In genomic region chrX:17686179-17686578, dm6 we compare ENCODE assay signal across 3 fruit fly cellular contexts.
TF ChIP-seq lines count a peak whose summit lies in the region.

No protein-coding gene starts in this region.

- TF ChIP-seq CTCF in whole organism, embryonic (GFP tag; optimal IDR thresholded peaks at IDR 0.05; lab: Kevin White, UChicago): no peak

TF ChIP-seq in whole organism, embryonic, 481 proteins besides CTCF, POLR2A, EP300 and RAD21 (continues in another document):
- no peak for TF ChIP-seq pan (optimal IDR thresholded peaks at IDR 0.05; lab: Kevin White, UChicago)
- no peak for TF ChIP-seq pan (GFP tag; optimal IDR thresholded peaks at IDR 0.05 in 1 of 2, IDR thresholded peaks at IDR 0.05 in 1 of 2)
- peak; percentile 14 for TF ChIP-seq grau (tag; optimal IDR thresholded peaks at IDR 0.05; lab: Kevin White, UChicago)
- no peak for TF ChIP-seq pros (GFP tag; optimal IDR thresholded peaks at IDR 0.05; lab: Kevin White, UChicago)
- peak; percentile 37; the same call in 1 of the 2 replicates for TF ChIP-seq Drgx (GFP tag; IDR thresholded peaks at IDR 0.05; lab: Robert Waterston, UW)
- TF ChIP-seq gro (GFP tag; optimal IDR thresholded peaks at IDR 0.05; lab: Kevin White, UChicago): no peak
- TF ChIP-seq mam (GFP tag; optimal IDR thresholded peaks at IDR 0.05; lab: Kevin White, UChicago): no peak
- TF ChIP-seq CG16813 (GFP tag; IDR thresholded peaks at IDR 0.05; lab: Robert Waterston, UW; ENCODE audit: partially characterized antibody): no peak
- no peak for TF ChIP-seq CG10959 (GFP tag; IDR thresholded peaks at IDR 0.05; lab: Robert Waterston, UW)
- TF ChIP-seq sqz (GFP tag; optimal IDR thresholded peaks at IDR 0.05; lab: Kevin White, UChicago): no peak
- no peak for TF ChIP-seq nerfin-2 (GFP tag; IDR thresholded peaks at IDR 0.05; lab: Robert Waterston, UW; ENCODE audit: partially characterized antibody)
- no peak for TF ChIP-seq sc (optimal IDR thresholded peaks at IDR 0.05; lab: Kevin White, UChicago)
- TF ChIP-seq sc (GFP tag; optimal IDR thresholded peaks at IDR 0.05; lab: Kevin White, UChicago): no peak
- peak; percentile 18 for TF ChIP-seq CG11504 (tag; optimal IDR thresholded peaks at IDR 0.05; lab: Kevin White, UChicago)
- TF ChIP-seq Scr (GFP tag; IDR thresholded peaks at IDR 0.05; lab: Robert Waterston, UW; ENCODE audit: partially characterized antibody): no peak
- TF ChIP-seq lmd (GFP tag; IDR thresholded peaks at IDR 0.05; lab: Robert Waterston, UW): no peak
- TF ChIP-seq PHDP (tag; optimal IDR thresholded peaks at IDR 0.05; lab: Kevin White, UChicago): no peak
- no peak for TF ChIP-seq CG12299 (tag; optimal IDR thresholded peaks at IDR 0.05; lab: Kevin White, UChicago)
- TF ChIP-seq phol (tag; optimal IDR thresholded peaks at IDR 0.05; lab: Kevin White, UChicago): no peak
- peak; percentile 0 for TF ChIP-seq nom (GFP tag; optimal IDR thresholded peaks at IDR 0.05; lab: Kevin White, UChicago)
- no peak for TF ChIP-seq Antp (GFP tag; optimal IDR thresholded peaks at IDR 0.05; lab: Kevin White, UChicago)
- TF ChIP-seq CG2202 (tag; optimal IDR thresholded peaks at IDR 0.05; lab: Kevin White, UChicago): no peak
- no peak for TF ChIP-seq cg (GFP tag; optimal IDR thresholded peaks at IDR 0.05; lab: Kevin White, UChicago)
- no peak for TF ChIP-seq hb (GFP tag; IDR thresholded peaks at IDR 0.05; lab: Robert Waterston, UW; ENCODE audit: partially characterized antibody)
- TF ChIP-seq vfl (GFP tag; optimal IDR thresholded peaks at IDR 0.05; lab: Kevin White, UChicago): no peak
- TF ChIP-seq cas (GFP tag; IDR thresholded peaks at IDR 0.05; lab: Robert Waterston, UW): no peak
- TF ChIP-seq repo (GFP tag; optimal IDR thresholded peaks at IDR 0.05; lab: Kevin White, UChicago): no peak
- peak; percentile 16 for TF ChIP-seq dmrt99B (tag; optimal IDR thresholded peaks at IDR 0.05; lab: Kevin White, UChicago)
- no peak for TF ChIP-seq Doc2 (GFP tag; IDR thresholded peaks at IDR 0.05; lab: Robert Waterston, UW)
- TF ChIP-seq Sox100B (GFP tag; optimal IDR thresholded peaks at IDR 0.05; lab: Kevin White, UChicago): peak; percentile 31
- TF ChIP-seq CkIIα-i1 (GFP tag; IDR thresholded peaks at IDR 0.05; lab: Robert Waterston, UW): no peak

TF ChIP-seq in whole organism, prepupa, 60 proteins besides CTCF, POLR2A, EP300 and RAD21 (continues in another document):
- TF ChIP-seq Eip78C (GFP tag; lab: Kevin White, UChicago) (peak; percentile 82), eg (GFP tag; IDR thresholded peaks at IDR 0.05; lab: Robert Waterston, UW) (0 out of 3 replicates have a peak, but pooled peaks have one; percentile 33), CG34406 (GFP tag; optimal IDR thresholded peaks at IDR 0.05; lab: Kevin White, UChicago) (no peak), CG6163 (GFP tag; IDR thresholded peaks at IDR 0.05; lab: Robert Waterston, UW) (no peak), topi (GFP tag; optimal IDR thresholded peaks at IDR 0.05; lab: Kevin White, UChicago) (no peak), CG6792 (GFP tag; optimal IDR thresholded peaks at IDR 0.05; lab: Kevin White, UChicago) (no peak), Hr38 (GFP tag; optimal IDR thresholded peaks at IDR 0.05; lab: Kevin White, UChicago) (no peak), cyc (GFP tag; optimal IDR thresholded peaks at IDR 0.05; lab: Kevin White, UChicago) (no peak), CG8319 (GFP tag; optimal IDR thresholded peaks at IDR 0.05; lab: Kevin White, UChicago) (no peak), CG9139 (GFP tag; optimal IDR thresholded peaks at IDR 0.05; lab: Kevin White, UChicago) (no peak), esn (GFP tag; optimal IDR thresholded peaks at IDR 0.05; lab: Kevin White, UChicago) (no peak), CG11294 (GFP tag; IDR thresholded peaks at IDR 0.05; lab: Robert Waterston, UW) (no peak), svp (GFP tag; lab: Kevin White, UChicago) (peak; percentile 55), CG6276 (GFP tag; optimal IDR thresholded peaks at IDR 0.05; lab: Kevin White, UChicago) (peak; percentile 66), Met (GFP tag; optimal IDR thresholded peaks at IDR 0.05; lab: Kevin White, UChicago) (no peak), fkh (GFP tag; optimal IDR thresholded peaks at IDR 0.05; lab: Kevin White, UChicago) (no peak), CG10669 (GFP tag; optimal IDR thresholded peaks at IDR 0.05; lab: Kevin White, UChicago) (peak; percentile 41), Sox15 (GFP tag; optimal IDR thresholded peaks at IDR 0.05; lab: Kevin White, UChicago) (no peak), fd59A (GFP tag; optimal IDR thresholded peaks at IDR 0.05; lab: Kevin White, UChicago) (peak; percentile 27), CG15336 (GFP tag; IDR thresholded peaks at IDR 0.05; lab: Robert Waterston, UW) (0 out of 2 replicates have a peak, but pooled peaks have one; percentile 17), achi (GFP tag; optimal IDR thresholded peaks at IDR 0.05; lab: Kevin White, UChicago) (no peak), spab (GFP tag; optimal IDR thresholded peaks at IDR 0.05; lab: Kevin White, UChicago) (peak; percentile 21), Gug (GFP tag; IDR thresholded peaks at IDR 0.05; lab: Robert Waterston, UW) (0 out of 2 replicates have a peak, but pooled peaks have one; percentile 14), CG32006 (GFP tag; optimal IDR thresholded peaks at IDR 0.05; lab: Kevin White, UChicago) (peak; percentile 60), ss (GFP tag; optimal IDR thresholded peaks at IDR 0.05; lab: Kevin White, UChicago) (peak; percentile 14 to 53), Sox102F (GFP tag; optimal IDR thresholded peaks at IDR 0.05; lab: Kevin White, UChicago) (no peak), Sox14 (GFP tag; optimal IDR thresholded peaks at IDR 0.05; lab: Kevin White, UChicago) (no peak), Ets96B (tag; optimal IDR thresholded peaks at IDR 0.05; lab: Kevin White, UChicago) (peak; percentile 26), CG6854 (GFP tag; optimal IDR thresholded peaks at IDR 0.05; lab: Kevin White, UChicago) (no peak), Lpt (GFP tag; optimal IDR thresholded peaks at IDR 0.05; lab: Kevin White, UChicago) (no peak), dsx (GFP tag; optimal IDR thresholded peaks at IDR 0.05; lab: Kevin White, UChicago; ENCODE audit: poor library complexity, severe bottlenecking) (peak; percentile 22), salr (GFP tag; optimal IDR thresholded peaks at IDR 0.05; lab: Kevin White, UChicago) (peak in 1 of 2 experiments; percentile 16), CG7368 (GFP tag; optimal IDR thresholded peaks at IDR 0.05; lab: Kevin White, UChicago) (no peak)

TF ChIP-seq in whole organism, pupa, 21 proteins besides CTCF, POLR2A, EP300 and RAD21:
- peak; percentile 16 for TF ChIP-seq CG9948 (tag; optimal IDR thresholded peaks at IDR 0.05; lab: Kevin White, UChicago)
- peak; percentile 74 for TF ChIP-seq CG14655 (GFP tag; optimal IDR thresholded peaks at IDR 0.05; lab: Kevin White, UChicago)
- TF ChIP-seq CG34367 (tag; optimal IDR thresholded peaks at IDR 0.05; lab: Kevin White, UChicago): no peak
- TF ChIP-seq CG32121 (GFP tag; IDR thresholded peaks at IDR 0.05; lab: Robert Waterston, UW): no peak
- TF ChIP-seq CG13204 (GFP tag; optimal IDR thresholded peaks at IDR 0.05; lab: Kevin White, UChicago): no peak
- no peak for TF ChIP-seq D1 (tag; optimal IDR thresholded peaks at IDR 0.05; lab: Kevin White, UChicago)
- TF ChIP-seq CG8301 (tag; optimal IDR thresholded peaks at IDR 0.05; lab: Kevin White, UChicago): peak; percentile 53
- peak; percentile 0 for TF ChIP-seq CG17806 (tag; optimal IDR thresholded peaks at IDR 0.05; lab: Kevin White, UChicago)
- TF ChIP-seq rn (GFP tag; IDR thresholded peaks at IDR 0.05; lab: Robert Waterston, UW): no peak
- TF ChIP-seq gl (tag; optimal IDR thresholded peaks at IDR 0.05; lab: Kevin White, UChicago): no peak
- no peak for TF ChIP-seq Snoo (tag; optimal IDR thresholded peaks at IDR 0.05; lab: Kevin White, UChicago)
- TF ChIP-seq Pif1A (GFP tag; optimal IDR thresholded peaks at IDR 0.05; lab: Kevin White, UChicago): no peak
- TF ChIP-seq fd96Ca (GFP tag; IDR thresholded peaks at IDR 0.05; lab: Robert Waterston, UW): no peak
- TF ChIP-seq EcR (GFP tag; optimal IDR thresholded peaks at IDR 0.05; lab: Kevin White, UChicago): no peak
- TF ChIP-seq CG10348 (GFP tag; IDR thresholded peaks at IDR 0.05; lab: Robert Waterston, UW): no peak
- no peak for TF ChIP-seq CG12605 (GFP tag; IDR thresholded peaks at IDR 0.05; lab: Robert Waterston, UW)
- TF ChIP-seq CG8159 (tag; optimal IDR thresholded peaks at IDR 0.05; lab: Kevin White, UChicago): peak; percentile 55
- TF ChIP-seq Pif1B (GFP tag; optimal IDR thresholded peaks at IDR 0.05; lab: Kevin White, UChicago): peak; percentile 14
- no peak for TF ChIP-seq Ets98B (GFP tag; IDR thresholded peaks at IDR 0.05; lab: Robert Waterston, UW)
- TF ChIP-seq CG4496 (GFP tag; IDR thresholded peaks at IDR 0.05; lab: Robert Waterston, UW): no peak
- peak; percentile 34 for TF ChIP-seq CG15710 (tag; optimal IDR thresholded peaks at IDR 0.05; lab: Kevin White, UChicago)
TF ChIP-seq in whole organism, pupa: peak in this region for 7.

Comparison
In these comparisons a context has a peak if more than half of its experiments do, and no peak if none do; other contexts are left out.
1. Of the 7 proteins assayed by ChIP-seq in both whole organism, embryonic and whole organism, prepupa: peak only in whole organism, embryonic: none; only in whole organism, prepupa: CG16779 and Gug; in both: none; in neither: 5.